Worm (Caenorhabditis elegans) whole organism, L1 larva: Measurements from ENCODE around the gene T22F3.8.
A peak's percentile ranks its signal among the peaks of the same experiment; 100 is the strongest.

ENCODE experiments used
- C16A3.4 ChIP-seq: fragments of 150-350 bp; optimal IDR thresholded peaks from 2 replicates; lab custom pipeline; 2014; ENCODE audit warnings: missing biosample characterization, missing genetic modification characterization
- blmp-1 ChIP-seq: fragments of 150-350 bp; optimal IDR thresholded peaks from 2 replicates; lab custom pipeline; 2014; ENCODE audit warnings: missing biosample characterization, missing genetic modification characterization
- efl-1 ChIP-seq, 4 experiments: fragments of 150-350 bp; optimal IDR thresholded peaks in 3 of 4; peaks in 1 of 4; 1 replicate in 1 of 4; 2 replicates in 3 of 4; lab custom pipeline; 2014; ENCODE audit warnings: missing biosample characterization in 2 of 4, missing genetic modification characterization in 2 of 4, missing genetic modification reagents in 2 of 4
- elt-2 ChIP-seq: sonication (generic microtip); optimal IDR thresholded peaks from 2 replicates; lab custom pipeline; 2016; ENCODE audit warnings: missing genetic modification characterization, mild to moderate bottlenecking, inconsistent platforms, missing compliant biosample characterization, missing genetic modification reagents
- nhr-47 ChIP-seq: sonication (generic microtip); optimal IDR thresholded peaks from 2 replicates; lab custom pipeline; 2016; ENCODE audit warnings: mild to moderate bottlenecking, missing genetic modification characterization, moderate library complexity, missing compliant biosample characterization
- sptf-1 ChIP-seq: fragments of 150-350 bp; optimal IDR thresholded peaks from 2 replicates; lab custom pipeline; 2014; ENCODE audit warnings: missing biosample characterization, missing genetic modification characterization
- xbp-1 ChIP-seq: sonication (generic microtip); optimal IDR thresholded peaks from 2 replicates; lab custom pipeline; 2016; ENCODE audit warnings: missing genetic modification characterization, missing compliant biosample characterization

T22F3.8 gene

ce11 chrV:3552740-3553469, 52.3 kb downstream of the T22F3.8 start, which contains the start of gene T24A6.20:
T24A6.20 (plus strand) TSS chrV:3553134.
- TF ChIP-seq C16A3.4 (no peak), efl-1 (optimal IDR thresholded peaks at IDR 0.05; lab: Kevin White, UChicago) (no peak), efl-1 (GFP tag; optimal IDR thresholded peaks at IDR 0.05 in 1 of 2; lab: Kevin White, UChicago) (peak in 1 of 2 experiments; percentile 91), sptf-1 (tag; lab: Kevin White, UChicago) (no peak), nhr-47 (tag; lab: Kevin White, UChicago) (no peak), elt-2 (tag; lab: Kevin White, UChicago) (peak; percentile 70), blmp-1 (tag; lab: Kevin White, UChicago) (peak; percentile 35), xbp-1 (tag; lab: Kevin White, UChicago) (no peak)
